Worm (Caenorhabditis elegans) whole organism, L2 larva: Measurements from ENCODE around the gene let-754.
"Not testable (repeated sequence)": the region's sequence is repeated elsewhere in the genome, so short reads cannot be mapped to it uniquely, and the experiment has no call there.

ENCODE experiments used
- C34F6.9 ChIP-seq: fragments of 150-350 bp; optimal IDR thresholded peaks from 2 replicates; lab custom pipeline; 2014; ENCODE audit warnings: missing biosample characterization, missing genetic modification characterization
- F13H6.1 ChIP-seq: sonication (generic microtip); optimal IDR thresholded peaks from 2 replicates; lab custom pipeline; 2016; ENCODE audit warnings: missing genetic modification characterization, missing compliant biosample characterization
- Y55F3AM.14 ChIP-seq: fragments of 200-800 bp; sonication (Bioruptor generic); optimal IDR thresholded peaks from 2 replicates; lab custom pipeline; 2018; ENCODE audit warnings: mild to moderate bottlenecking, missing genetic modification characterization, missing compliant biosample characterization
- alr-1 ChIP-seq: fragments of 150-350 bp; optimal IDR thresholded peaks from 2 replicates; lab custom pipeline; 2014; ENCODE audit warnings: missing biosample characterization, missing genetic modification characterization
- ama-1 ChIP-seq: fragments of 150-350 bp; optimal IDR thresholded peaks from 2 replicates; lab custom pipeline; 2018; ENCODE audit warnings: inconsistent platforms
- ceh-16 ChIP-seq: fragments of 150-350 bp; optimal IDR thresholded peaks from 2 replicates; lab custom pipeline; 2014; ENCODE audit warnings: missing biosample characterization, missing genetic modification characterization
- ceh-82 ChIP-seq: fragments of 150-350 bp; optimal IDR thresholded peaks from 2 replicates; lab custom pipeline; 2014; ENCODE audit warnings: missing biosample characterization, missing genetic modification characterization
- crh-2 ChIP-seq: sonication (generic microtip); optimal IDR thresholded peaks from 2 replicates; lab custom pipeline; 2017; ENCODE audit warnings: missing biosample characterization, missing genetic modification characterization
- egl-27 ChIP-seq: sonication (generic microtip); optimal IDR thresholded peaks from 3 replicates; lab custom pipeline; 2017; ENCODE audit warnings: missing biosample characterization, missing genetic modification reagents, missing genetic modification characterization
- elt-1 ChIP-seq: fragments of 150-350 bp; optimal IDR thresholded peaks from 2 replicates; lab custom pipeline; 2014; ENCODE audit warnings: missing biosample characterization, missing genetic modification characterization
- elt-3 ChIP-seq: sonication (generic microtip); optimal IDR thresholded peaks from 2 replicates; lab custom pipeline; 2017; ENCODE audit warnings: missing biosample characterization, missing genetic modification characterization
- fos-1 ChIP-seq: fragments of 150-350 bp; optimal IDR thresholded peaks from 2 replicates; lab custom pipeline; 2014; ENCODE audit warnings: missing biosample characterization, missing genetic modification characterization
- gmeb-1 ChIP-seq: fragments of 150-350 bp; optimal IDR thresholded peaks from 2 replicates; lab custom pipeline; 2014; ENCODE audit warnings: missing biosample characterization, missing genetic modification characterization
- lin-39 ChIP-seq: fragments of 150-350 bp; optimal IDR thresholded peaks from 2 replicates; lab custom pipeline; 2014; ENCODE audit warnings: missing biosample characterization, missing genetic modification reagents, missing genetic modification characterization
- lsy-2 ChIP-seq, 2 experiments: fragments of 150-350 bp in 1 of 2; sonication (generic microtip) in 1 of 2; optimal IDR thresholded peaks; 2 replicates each; lab custom pipeline; 2014 to 2017; ENCODE audit warnings: missing biosample characterization in 2 of 2, missing genetic modification characterization in 2 of 2
- mab-5 ChIP-seq: fragments of 150-350 bp; optimal IDR thresholded peaks from 2 replicates; lab custom pipeline; 2014; ENCODE audit warnings: missing biosample characterization, missing genetic modification characterization
- mdl-1 ChIP-seq, 2 experiments: fragments of 150-350 bp in 1 of 2; sonication (generic microtip) in 1 of 2; optimal IDR thresholded peaks; 2 replicates each; lab custom pipeline; 2017; ENCODE audit warnings: missing biosample characterization in 2 of 2, missing genetic modification characterization in 2 of 2
- nhr-10 ChIP-seq: sonication (generic microtip); optimal IDR thresholded peaks from 2 replicates; lab custom pipeline; 2017; ENCODE audit warnings: missing biosample characterization, missing genetic modification characterization
- nhr-129 ChIP-seq: fragments of 150-350 bp; optimal IDR thresholded peaks from 2 replicates; lab custom pipeline; 2014; ENCODE audit warnings: missing biosample characterization, missing genetic modification characterization
- nhr-21 ChIP-seq: fragments of 150-350 bp; optimal IDR thresholded peaks from 2 replicates; lab custom pipeline; 2014; ENCODE audit warnings: missing biosample characterization, missing genetic modification characterization
- nhr-23 ChIP-seq: fragments of 150-350 bp; optimal IDR thresholded peaks from 2 replicates; lab custom pipeline; 2014; ENCODE audit warnings: missing biosample characterization, missing genetic modification reagents, missing genetic modification characterization
- nhr-237 ChIP-seq: fragments of 150-350 bp; optimal IDR thresholded peaks from 2 replicates; lab custom pipeline; 2014; ENCODE audit warnings: missing biosample characterization, missing genetic modification characterization
- nhr-6 ChIP-seq: fragments of 150-350 bp; optimal IDR thresholded peaks from 2 replicates; lab custom pipeline; 2014; ENCODE audit warnings: missing biosample characterization, missing genetic modification characterization
- nhr-77 ChIP-seq: fragments of 150-350 bp; optimal IDR thresholded peaks from 2 replicates; lab custom pipeline; 2014; ENCODE audit warnings: missing biosample characterization, missing genetic modification characterization
- peb-1 ChIP-seq: fragments of 150-350 bp; optimal IDR thresholded peaks from 2 replicates; lab custom pipeline; 2014; ENCODE audit warnings: missing biosample characterization, missing genetic modification characterization
- sem-4 ChIP-seq: fragments of 150-350 bp; optimal IDR thresholded peaks from 2 replicates; lab custom pipeline; 2014; ENCODE audit warnings: missing biosample characterization, missing genetic modification reagents, missing genetic modification characterization
- skn-1 ChIP-seq: sonication (generic microtip); optimal IDR thresholded peaks from 2 replicates; lab custom pipeline; 2017; ENCODE audit warnings: missing biosample characterization, missing genetic modification characterization
- sma-3 ChIP-seq: sonication (generic microtip); optimal IDR thresholded peaks from 2 replicates; lab custom pipeline; 2016; ENCODE audit warnings: missing genetic modification reagents, missing genetic modification characterization, missing compliant biosample characterization
- sma-9 ChIP-seq, 2 experiments: fragments of 150-350 bp in 1 of 2; sonication (generic microtip) in 1 of 2; optimal IDR thresholded peaks; 2 replicates each; lab custom pipeline; 2014 to 2016; ENCODE audit warnings: missing genetic modification characterization in 2 of 2, mild to moderate bottlenecking in 1 of 2, missing biosample characterization in 1 of 2, missing compliant biosample characterization in 1 of 2, missing genetic modification reagents in 1 of 2, moderate library complexity in 1 of 2
- snpc-4 ChIP-seq: fragments of 150-350 bp; optimal IDR thresholded peaks from 2 replicates; lab custom pipeline; 2014; ENCODE audit warnings: missing biosample characterization, missing genetic modification characterization
- unc-55 ChIP-seq: fragments of 150-350 bp; sonication (generic microtip); optimal IDR thresholded peaks from 3 replicates; lab custom pipeline; 2014; ENCODE audit warnings: missing biosample characterization, missing genetic modification reagents, missing genetic modification characterization
- zag-1 ChIP-seq: fragments of 150-350 bp; optimal IDR thresholded peaks from 2 replicates; lab custom pipeline; 2014; ENCODE audit warnings: missing biosample characterization, missing genetic modification characterization
- ztf-1 ChIP-seq: fragments of 200-800 bp; sonication (Bioruptor generic); conservative IDR thresholded peaks from 2 replicates; pipeline ENCODE4 v1.3.6; 2022; ENCODE audit warnings: missing genetic modification characterization, missing compliant biosample characterization
- ztf-11 ChIP-seq: sonication (generic microtip); optimal IDR thresholded peaks from 2 replicates; lab custom pipeline; 2017; ENCODE audit warnings: missing biosample characterization, missing genetic modification characterization

let-754 gene

ce11 chrIII:7958922-7959609 is 6.0 kb upstream of the let-754 start, which contains the start of gene F54H12.10:
TSS of gene F54H12.10 (minus strand) at chrIII:7958972.
- TF ChIP-seq ama-1 (lab: Kevin White, UChicago); nhr-10 (tag; lab: Kevin White, UChicago); fos-1 (tag; lab: Kevin White, UChicago): not testable (repeated sequence)

ce11 chrIII:7958085-7958484 is 5.0 kb upstream of the let-754 start, which contains the start of gene C29E4.11:
TSS of gene C29E4.11 (minus strand) at chrIII:7958114.
- TF ChIP-seq nhr-21 (tag; lab: Kevin White, UChicago) (no peak), lin-39 (no peak), C34F6.9 (tag; lab: Kevin White, UChicago) (peak; percentile 74), ceh-16 (tag; lab: Kevin White, UChicago) (no peak), fos-1 (tag; lab: Kevin White, UChicago) (no peak), peb-1 (tag; lab: Kevin White, UChicago) (no peak), lsy-2 (tag; optimal IDR thresholded peaks at IDR 0.05; lab: Kevin White, UChicago) (peak in 1 of 2 experiments; percentile 40), unc-55 (peak; percentile 40)

- TF ChIP-seq nhr-21 (tag; lab: Kevin White, UChicago) (no peak), nhr-23 (tag; lab: Kevin White, UChicago) (no peak), unc-55 (no peak), mab-5 (tag; lab: Kevin White, UChicago) (no peak), ztf-1 (GFP tag; lab: Robert Waterston, UW) (no peak), ztf-11 (tag; lab: Kevin White, UChicago) (no peak), Y55F3AM.14 (GFP tag; lab: Kevin White, UChicago) (no peak), nhr-77 (tag; lab: Kevin White, UChicago) (no peak), gmeb-1 (tag; lab: Kevin White, UChicago) (no peak), nhr-6 (tag; lab: Kevin White, UChicago) (no peak), egl-27 (tag; lab: Kevin White, UChicago) (no peak), alr-1 (tag; lab: Kevin White, UChicago) (no peak), C34F6.9 (tag; lab: Kevin White, UChicago) (no peak), elt-3 (tag; lab: Kevin White, UChicago) (no peak), ama-1 (lab: Kevin White, UChicago) (no peak), nhr-10 (tag; lab: Kevin White, UChicago) (no peak), sma-3 (no peak), snpc-4 (tag; lab: Kevin White, UChicago) (no peak), mdl-1 (tag; optimal IDR thresholded peaks at IDR 0.05; lab: Kevin White, UChicago) (no peak), crh-2 (tag; lab: Kevin White, UChicago) (no peak)
These were observed 3.9 kb upstream of the let-754 start, which contains the start of gene C29E4.9 for ce11 chrIII:7956965-7957364. TSS of gene C29E4.9 (minus strand) at chrIII:7957065.

ce11 chrIII:7952077-7952765 is 887 bp downstream of the let-754 start, which contains the start of gene C29E4.15:
TSS of gene C29E4.15 (plus strand) at chrIII:7952623.
- TF ChIP-seq sem-4 (tag; lab: Kevin White, UChicago) (no peak), F13H6.1 (tag; lab: Kevin White, UChicago) (peak; percentile 15), egl-27 (tag; lab: Kevin White, UChicago) (no peak), sma-9 (GFP tag; optimal IDR thresholded peaks at IDR 0.05; lab: Kevin White, UChicago) (no peak), sma-9 (tag; optimal IDR thresholded peaks at IDR 0.05; lab: Kevin White, UChicago) (no peak), C34F6.9 (tag; lab: Kevin White, UChicago) (peak; percentile 63), nhr-129 (tag; lab: Kevin White, UChicago) (peak; percentile 6), Y55F3AM.14 (GFP tag; lab: Kevin White, UChicago) (no peak), nhr-10 (tag; lab: Kevin White, UChicago) (no peak), nhr-237 (tag; lab: Kevin White, UChicago) (no peak), skn-1 (no peak), lin-39 (no peak), elt-1 (no peak), gmeb-1 (tag; lab: Kevin White, UChicago) (peak; percentile 60), alr-1 (tag; lab: Kevin White, UChicago) (no peak), crh-2 (tag; lab: Kevin White, UChicago) (peak; percentile 87), unc-55 (peak; percentile 83), zag-1 (tag; lab: Kevin White, UChicago) (no peak), fos-1 (tag; lab: Kevin White, UChicago) (no peak), lsy-2 (tag; optimal IDR thresholded peaks at IDR 0.05; lab: Kevin White, UChicago) (peak; percentile 27 to 80), ceh-82 (no peak)
- TF ChIP-seq, all 48 proteins: peak for 7
